Worm (Caenorhabditis elegans) whole organism, L4/young adult: ENCODE data around the gene ZK666.2.

Experiments used
- W03F9.2 ChIP-seq: fragments of 150-350 bp; optimal IDR thresholded peaks from 2 replicates; lab custom pipeline; 2014; ENCODE audit warnings: missing biosample characterization, missing genetic modification characterization
- him-1 ChIP-seq: sonication (generic microtip); optimal IDR thresholded peaks from 2 replicates; lab custom pipeline; 2016; ENCODE audit warnings: missing genotype, missing genetic modification reagents, missing genetic modification characterization, missing compliant biosample characterization

ce11 chrII:10466552-10466951 is 5.1 kb downstream of the ZK666.2 start, which contains the start of gene tnc-2:
- TF ChIP-seq him-1 (tag; lab: Kevin White, UChicago): no peak
- TF ChIP-seq W03F9.2 (tag; lab: Kevin White, UChicago): no peak
